Fruit fly (Drosophila melanogaster) whole organism, adult: ENCODE measurements around the gene Rpn11.

ENCODE experiments used
- CG12768 ChIP-seq: fragments of 200-800 bp; sonication (Bioruptor generic); optimal IDR thresholded peaks from 2 replicates; lab custom pipeline; 2017; ENCODE audit warnings: missing biosample characterization, missing genetic modification characterization, mild to moderate bottlenecking, moderate library complexity, missing genetic modification reagents
- CG1620 ChIP-seq: fragments of 200-800 bp; sonication (Bioruptor generic); optimal IDR thresholded peaks from 2 replicates; lab custom pipeline; 2016; ENCODE audit warnings: missing biosample characterization, missing genetic modification characterization
- CG7101 ChIP-seq: fragments of 200-800 bp; sonication (Bioruptor generic); optimal IDR thresholded peaks from 2 replicates; lab custom pipeline; 2018; ENCODE audit warnings: missing biosample characterization, mild to moderate bottlenecking, missing genetic modification characterization, moderate library complexity
- Clk ChIP-seq: fragments of 200-800 bp; sonication (Bioruptor generic); optimal IDR thresholded peaks from 2 replicates; lab custom pipeline; 2017; ENCODE audit warnings: missing biosample characterization, missing genetic modification characterization
- bab1 ChIP-seq: fragments of 200-800 bp; sonication (Bioruptor generic); optimal IDR thresholded peaks from 3 replicates; lab custom pipeline; 2019; ENCODE audit warnings: missing biosample characterization, mild to moderate bottlenecking, missing genetic modification characterization, moderate library complexity
- cnc ChIP-seq, 2 experiments: fragments of >200 bp; optimal IDR thresholded peaks; 2 replicates each; lab custom pipeline; 2017
- kay ChIP-seq: fragments of 200-800 bp; sonication (Bioruptor generic); peaks from one replicate; lab custom pipeline; 2016; ENCODE audit warnings: missing biosample characterization, missing genetic modification characterization, borderline replicate concordance
- ovo ChIP-seq: fragments of 200-800 bp; sonication (Bioruptor generic); optimal IDR thresholded peaks from 2 replicates; lab custom pipeline; 2016; ENCODE audit warnings: missing biosample characterization, missing genetic modification characterization
- pad ChIP-seq: fragments of 200-800 bp; sonication (Bioruptor generic); optimal IDR thresholded peaks from 3 replicates; lab custom pipeline; 2017; ENCODE audit warnings: missing biosample characterization, missing genetic modification characterization, mild to moderate bottlenecking, moderate library complexity, missing genetic modification reagents
- tj ChIP-seq: fragments of 200-800 bp; sonication (Bioruptor generic); optimal IDR thresholded peaks from 3 replicates; lab custom pipeline; 2017; ENCODE audit warnings: missing biosample characterization, mild to moderate bottlenecking, missing genetic modification characterization, moderate library complexity

DNA sequence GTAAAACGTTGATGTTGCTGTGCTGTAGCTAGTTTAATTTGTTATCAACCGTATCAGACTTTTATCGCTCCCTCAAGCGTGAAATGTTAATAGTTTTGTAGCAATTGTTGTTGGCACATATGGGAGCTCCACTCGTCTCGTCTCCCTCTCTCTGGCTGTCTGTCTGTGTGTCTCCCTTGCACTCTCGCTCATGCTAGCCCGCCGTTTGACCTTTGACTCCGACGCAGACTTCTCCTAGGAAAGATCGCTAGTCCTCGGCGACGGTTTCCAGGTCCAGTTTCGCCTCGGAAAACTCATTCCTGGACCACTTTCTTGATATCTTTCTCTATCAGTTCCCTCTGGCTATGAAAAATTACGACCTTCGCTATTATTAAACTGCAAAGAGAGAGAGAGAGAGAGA is 19.6 kb upstream of the Rpn11 start:
- TF ChIP-seq CG12768 (GFP tag; lab: Kevin White, UChicago) (no peak), ovo (no peak), kay (GFP tag; lab: Kevin White, UChicago) (no peak), Clk (GFP tag; lab: Kevin White, UChicago) (no peak), tj (no peak), bab1 (no peak), CG1620 (no peak), CG7101 (no peak), pad (GFP tag; lab: Kevin White, UChicago) (no peak), cnc (optimal IDR thresholded peaks at IDR 0.05; lab: Kevin White, UChicago) (no peak)
